Fruit fly (Drosophila melanogaster): ENCODE results near the gene CG15012.

- no peak for TF ChIP-seq CG8478 (optimal IDR thresholded peaks at IDR 0.05)
- TF ChIP-seq CTCF (optimal IDR thresholded peaks at IDR 0.05), result no peak
Observed at dm6 chr3L:4261177-4261576, 30.9 kb downstream of the CG15012 start.
